Worm (Caenorhabditis elegans): ENCODE results near the gene F56C3.3.
"Not testable (repeated sequence)": the region's sequence is repeated elsewhere in the genome, so short reads cannot be mapped to it uniquely, and the experiment has no call there.

F56C3.3 gene

ce11 chrX:1358295-1358694 is at the start of gene F56C3.3:
Gene F56C3.3, minus strand, starts transcription at chrX:1358395.
- TF ChIP-seq elt-1 (tag; optimal IDR thresholded peaks at IDR 0.05; ENCODE audit: borderline replicate concordance, insufficient read depth), result no peak
- no peak for TF ChIP-seq elt-3 (tag; optimal IDR thresholded peaks at IDR 0.05)
- TF ChIP-seq flh-1 (GFP tag; optimal IDR thresholded peaks at IDR 0.05), result no peak
- TF ChIP-seq sem-2 (GFP tag; optimal IDR thresholded peaks at IDR 0.05), result no peak
- TF ChIP-seq hlh-1 (tag; optimal IDR thresholded peaks at IDR 0.05), result no peak
- TF ChIP-seq blmp-1 (tag; optimal IDR thresholded peaks at IDR 0.05), result no peak
- no peak for TF ChIP-seq ces-1 (GFP tag; optimal IDR thresholded peaks at IDR 0.05)
- no peak for TF ChIP-seq ceh-43 (GFP tag; optimal IDR thresholded peaks at IDR 0.05)
- TF ChIP-seq unc-120 (tag; optimal IDR thresholded peaks at IDR 0.05; ENCODE audit: poor library complexity, severe bottlenecking), result no peak
- TF ChIP-seq nhr-237 (tag; optimal IDR thresholded peaks at IDR 0.05), result no peak
- TF ChIP-seq ham-2 (GFP tag; optimal IDR thresholded peaks at IDR 0.05), result no peak
- no peak for TF ChIP-seq sptf-1 (tag; optimal IDR thresholded peaks at IDR 0.05)
- TF ChIP-seq nhr-2 (tag; optimal IDR thresholded peaks at IDR 0.05), result no peak
- no peak for TF ChIP-seq nhr-12 (tag; optimal IDR thresholded peaks at IDR 0.05)
- no peak for TF ChIP-seq zip-8 (tag; optimal IDR thresholded peaks at IDR 0.05)
- no peak for TF ChIP-seq ztf-11 (tag; optimal IDR thresholded peaks at IDR 0.05)
- TF ChIP-seq bed-3 (GFP tag; optimal IDR thresholded peaks at IDR 0.05), result no peak

ce11 chrX:1403971-1404370 is 45.8 kb upstream of the F56C3.3 start, which contains the start of gene ZK402.1:
Gene ZK402.1, plus strand, starts transcription at chrX:1404271.
- TF ChIP-seq mls-2 (tag; optimal IDR thresholded peaks at IDR 0.05); sem-2 (GFP tag; optimal IDR thresholded peaks at IDR 0.05); unc-39 (tag; optimal IDR thresholded peaks at IDR 0.05): not testable (repeated sequence)

- not testable (repeated sequence) for TF ChIP-seq ceh-39, nhr-237, mab-5 (tag; optimal IDR thresholded peaks at IDR 0.05)
These were observed 45.2 kb upstream of the F56C3.3 start, which contains the start of gene ZK402.2 for ce11 chrX:1403444-1403843. Gene ZK402.2, plus strand, starts transcription at chrX:1403744.

ce11 chrX:1401259-1401658 is 43.1 kb upstream of the F56C3.3 start, which contains the start of gene ZK402.5:
Gene ZK402.5, minus strand, starts transcription at chrX:1401359.
- TF ChIP-seq elt-3 (tag; optimal IDR thresholded peaks at IDR 0.05) (no peak), hlh-1 (tag; optimal IDR thresholded peaks at IDR 0.05) (no peak), elt-1 (tag; optimal IDR thresholded peaks at IDR 0.05; ENCODE audit: borderline replicate concordance, insufficient read depth) (no peak), blmp-1 (tag; optimal IDR thresholded peaks at IDR 0.05) (no peak), lin-32 (GFP tag; optimal IDR thresholded peaks at IDR 0.05) (no peak), nhr-76 (tag; optimal IDR thresholded peaks at IDR 0.05) (no peak), ceh-83 (GFP tag; optimal IDR thresholded peaks at IDR 0.05) (no peak), sptf-1 (tag; optimal IDR thresholded peaks at IDR 0.05) (no peak), mep-1 (tag; optimal IDR thresholded peaks at IDR 0.05) (no peak), unc-39 (tag; optimal IDR thresholded peaks at IDR 0.05) (no peak), mls-2 (tag; optimal IDR thresholded peaks at IDR 0.05) (no peak), nhr-237 (tag; optimal IDR thresholded peaks at IDR 0.05) (no peak), zip-8 (tag; optimal IDR thresholded peaks at IDR 0.05) (no peak), ceh-39 (tag; optimal IDR thresholded peaks at IDR 0.05) (no peak), ces-1 (GFP tag; optimal IDR thresholded peaks at IDR 0.05) (no peak), bed-3 (GFP tag; optimal IDR thresholded peaks at IDR 0.05) (no peak), unc-62 (GFP tag; optimal IDR thresholded peaks at IDR 0.05) (no peak), snpc-4 (tag; optimal IDR thresholded peaks at IDR 0.05) (no peak)

ce11 chrX:1397516-1397915 is 39.3 kb upstream of the F56C3.3 start, which contains the start of gene H39E20.1:
Gene H39E20.1, minus strand, starts transcription at chrX:1397616.
- no peak for TF ChIP-seq drap-1 (GFP tag; optimal IDR thresholded peaks at IDR 0.05)
- no peak for TF ChIP-seq sem-2 (GFP tag; optimal IDR thresholded peaks at IDR 0.05)
- no peak for TF ChIP-seq elt-1 (tag; optimal IDR thresholded peaks at IDR 0.05; ENCODE audit: borderline replicate concordance, insufficient read depth)
- TF ChIP-seq snpc-4 (tag; optimal IDR thresholded peaks at IDR 0.05), result no peak
- TF ChIP-seq nhr-76 (tag; optimal IDR thresholded peaks at IDR 0.05), result no peak
- no peak for TF ChIP-seq nhr-12 (tag; optimal IDR thresholded peaks at IDR 0.05)
- no peak for TF ChIP-seq ces-1 (GFP tag; optimal IDR thresholded peaks at IDR 0.05)
- TF ChIP-seq M03D4.4 (tag; optimal IDR thresholded peaks at IDR 0.05), result no peak
- no peak for TF ChIP-seq mab-5 (tag; optimal IDR thresholded peaks at IDR 0.05)
- no peak for TF ChIP-seq cnd-1 (tag; optimal IDR thresholded peaks at IDR 0.05)
